Worm (Caenorhabditis elegans) whole organism, midembryonic: ENCODE results near the gene Y46G5A.14.
A peak's percentile ranks its signal among the peaks of the same experiment; 100 is the strongest.

Source experiments
- T22C8.4 ChIP-seq: fragments of 200-800 bp; sonication (Bioruptor generic); IDR thresholded peaks from 2 replicates; pipeline ENCODE4 v1.3.6; 2022; ENCODE audit warnings: missing genetic modification characterization, missing compliant biosample characterization
- cog-1 ChIP-seq: sonication (generic microtip); optimal IDR thresholded peaks from 2 replicates; lab custom pipeline; 2016; ENCODE audit warnings: missing genetic modification characterization, missing compliant biosample characterization
- flt-1 ChIP-seq: fragments of 200-800 bp; sonication (Bioruptor generic); IDR thresholded peaks from 2 replicates; pipeline ENCODE4 v1.3.6; 2022; ENCODE audit warnings: missing genetic modification characterization, missing compliant biosample characterization
- klf-2 ChIP-seq: fragments of 200-800 bp; sonication (Bioruptor generic); conservative IDR thresholded peaks from 2 replicates; pipeline ENCODE4 v1.3.6; 2022; ENCODE audit warnings: missing genetic modification reagents, missing genetic modification characterization, missing compliant biosample characterization
- med-1 ChIP-seq: sonication (generic microtip); optimal IDR thresholded peaks from 2 replicates; lab custom pipeline; 2017; ENCODE audit warnings: missing genetic modification characterization, mild to moderate bottlenecking, missing compliant biosample characterization, antibody characterized with exemption, missing genetic modification reagents; ENCODE audit not compliant: insufficient read depth
- ref-1 ChIP-seq: fragments of 200-800 bp; sonication (Bioruptor generic); conservative IDR thresholded peaks from 2 replicates; pipeline ENCODE4 v1.3.6; 2022; ENCODE audit warnings: missing genetic modification reagents, missing genetic modification characterization, missing compliant biosample characterization
- tab-1 ChIP-seq: fragments of 200-800 bp; sonication (Bioruptor generic); IDR thresholded peaks from 2 replicates; pipeline ENCODE4 v1.3.6; 2022; ENCODE audit warnings: missing genetic modification characterization, missing compliant biosample characterization
- ztf-23 ChIP-seq: fragments of 200-800 bp; sonication (Bioruptor generic); IDR thresholded peaks from 2 replicates; pipeline ENCODE4 v1.3.6; 2022; ENCODE audit warnings: missing genetic modification reagents, missing genetic modification characterization, missing compliant biosample characterization
- ztf-29 ChIP-seq: fragments of 200-800 bp; sonication (Bioruptor generic); IDR thresholded peaks from 2 replicates; pipeline ENCODE4 v1.3.6; 2022; ENCODE audit warnings: missing genetic modification reagents, missing genetic modification characterization, missing compliant biosample characterization

Y46G5A.14 gene

ce11 chrII:12774402-12774801 is at the start of gene Y46G5A.14:
TSS of gene Y46G5A.14 (plus strand) at chrII:12774702.
- TF ChIP-seq T22C8.4, result no peak
- TF ChIP-seq ztf-29 (GFP tag; lab: Robert Waterston, UW), result no peak
- no peak for TF ChIP-seq klf-2 (GFP tag; lab: Robert Waterston, UW)
- TF ChIP-seq tab-1 (GFP tag; lab: Robert Waterston, UW), result no peak
- TF ChIP-seq ztf-23 (GFP tag; lab: Robert Waterston, UW), result no peak

DNA sequence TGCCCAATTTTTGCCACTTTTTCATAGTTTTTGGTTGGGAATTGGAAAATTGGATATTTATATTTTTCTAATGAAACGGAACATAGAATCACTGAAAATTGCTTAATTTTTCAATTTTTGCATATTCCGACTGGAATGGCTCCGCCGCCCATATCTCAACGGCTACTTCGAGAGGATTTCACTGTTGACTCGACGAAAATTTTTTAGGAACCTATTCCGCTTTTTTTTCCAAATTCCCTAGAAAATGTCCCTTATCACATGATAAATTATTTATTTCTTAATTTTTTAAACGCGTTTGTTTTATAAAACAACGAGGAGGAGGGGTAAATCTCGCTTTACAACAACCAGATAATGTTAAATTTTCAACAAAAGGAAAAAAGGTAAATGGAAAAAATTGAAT is 47.8 kb upstream of the Y46G5A.14 start:
- no peak for TF ChIP-seq ref-1 (GFP tag; lab: Robert Waterston, UW)
- no peak for TF ChIP-seq tab-1 (GFP tag; lab: Robert Waterston, UW)
- TF ChIP-seq T22C8.4, result no peak
- TF ChIP-seq ztf-29 (GFP tag; lab: Robert Waterston, UW), result no peak
- no peak for TF ChIP-seq cog-1 (tag; lab: Kevin White, UChicago)
- TF ChIP-seq flt-1 (GFP tag; lab: Robert Waterston, UW), result no peak
- TF ChIP-seq med-1 (GFP tag; lab: Kevin White, UChicago), result no peak
- TF ChIP-seq ztf-23 (GFP tag; lab: Robert Waterston, UW), result no peak
- TF ChIP-seq klf-2 (GFP tag; lab: Robert Waterston, UW), result no peak

ce11 chrII:12727871-12728270 is 46.6 kb upstream of the Y46G5A.14 start:
- no peak for TF ChIP-seq ztf-23 (GFP tag; lab: Robert Waterston, UW)
- no peak for TF ChIP-seq ztf-29 (GFP tag; lab: Robert Waterston, UW)
- no peak for TF ChIP-seq klf-2 (GFP tag; lab: Robert Waterston, UW)
- TF ChIP-seq ref-1 (GFP tag; lab: Robert Waterston, UW), result no peak
- no peak for TF ChIP-seq T22C8.4
- TF ChIP-seq cog-1 (tag; lab: Kevin White, UChicago), result no peak
- TF ChIP-seq flt-1 (GFP tag; lab: Robert Waterston, UW), result no peak
- TF ChIP-seq med-1 (GFP tag; lab: Kevin White, UChicago), result no peak
- TF ChIP-seq tab-1 (GFP tag; lab: Robert Waterston, UW), result no peak

DNA sequence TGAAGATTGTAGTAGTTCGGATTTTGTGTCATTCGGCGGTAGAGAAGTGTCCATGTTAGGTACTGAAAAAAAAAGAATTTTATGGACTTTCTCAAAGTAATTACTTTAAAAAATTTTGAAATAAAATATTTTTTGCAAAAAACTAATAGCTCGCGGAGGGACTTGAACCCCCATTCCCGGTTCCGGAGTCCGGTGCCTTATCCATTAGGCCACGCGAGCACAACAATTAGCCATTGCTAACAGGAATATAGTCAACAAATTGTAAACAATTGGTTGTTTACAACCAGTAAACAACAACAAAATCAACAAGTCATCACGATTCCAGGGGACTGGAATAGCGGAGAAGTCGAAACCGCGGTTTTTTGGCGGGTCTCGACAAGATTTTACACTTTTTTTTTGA is 45.9 kb upstream of the Y46G5A.14 start:
- TF ChIP-seq flt-1 (GFP tag; lab: Robert Waterston, UW), result no peak
- no peak for TF ChIP-seq med-1 (GFP tag; lab: Kevin White, UChicago)
- no peak for TF ChIP-seq cog-1 (tag; lab: Kevin White, UChicago)
- TF ChIP-seq ztf-29 (GFP tag; lab: Robert Waterston, UW), result no peak
- TF ChIP-seq tab-1 (GFP tag; lab: Robert Waterston, UW), result no peak
- no peak for TF ChIP-seq T22C8.4
- TF ChIP-seq ztf-23 (GFP tag; lab: Robert Waterston, UW), result no peak
- TF ChIP-seq ref-1 (GFP tag; lab: Robert Waterston, UW), result no peak
- TF ChIP-seq klf-2 (GFP tag; lab: Robert Waterston, UW), result no peak

- no peak for TF ChIP-seq ztf-23 (GFP tag; lab: Robert Waterston, UW)
- no peak for TF ChIP-seq med-1 (GFP tag; lab: Kevin White, UChicago)
- TF ChIP-seq flt-1 (GFP tag; lab: Robert Waterston, UW), result no peak
- TF ChIP-seq T22C8.4, result no peak
- no peak for TF ChIP-seq tab-1 (GFP tag; lab: Robert Waterston, UW)
- TF ChIP-seq ref-1 (GFP tag; lab: Robert Waterston, UW), result no peak
- TF ChIP-seq ztf-29 (GFP tag; lab: Robert Waterston, UW), result no peak
- TF ChIP-seq klf-2 (GFP tag; lab: Robert Waterston, UW), result no peak
- TF ChIP-seq cog-1 (tag; lab: Kevin White, UChicago), result no peak
Measured at ce11 chrII:12729952-12730351, 44.5 kb upstream of the Y46G5A.14 start.

- TF ChIP-seq klf-2 (GFP tag; lab: Robert Waterston, UW), result no peak
- TF ChIP-seq cog-1 (tag; lab: Kevin White, UChicago), result no peak
- no peak for TF ChIP-seq flt-1 (GFP tag; lab: Robert Waterston, UW)
- TF ChIP-seq T22C8.4, result no peak
- no peak for TF ChIP-seq med-1 (GFP tag; lab: Kevin White, UChicago)
Measured at ce11 chrII:12736579-12736978, 37.9 kb upstream of the Y46G5A.14 start, which contains the start of gene snrp-200. TSS of gene snrp-200 (minus strand) at chrII:12736910.

- no peak for TF ChIP-seq T22C8.4
- no peak for TF ChIP-seq klf-2 (GFP tag; lab: Robert Waterston, UW)
- peak; percentile 19 for TF ChIP-seq cog-1 (tag; lab: Kevin White, UChicago)
- no peak for TF ChIP-seq ztf-29 (GFP tag; lab: Robert Waterston, UW)
Measured at ce11 chrII:12738284-12739201, 36.0 kb upstream of the Y46G5A.14 start, which contains the start of gene pisy-1. TSS of gene pisy-1 (minus strand) at chrII:12738334.

- TF ChIP-seq flt-1 (GFP tag; lab: Robert Waterston, UW) (no peak), klf-2 (GFP tag; lab: Robert Waterston, UW) (no peak), ref-1 (GFP tag; lab: Robert Waterston, UW) (no peak), med-1 (GFP tag; lab: Kevin White, UChicago) (no peak), tab-1 (GFP tag; lab: Robert Waterston, UW) (no peak), cog-1 (tag; lab: Kevin White, UChicago) (no peak), T22C8.4 (no peak), ztf-29 (GFP tag; lab: Robert Waterston, UW) (no peak), ztf-23 (GFP tag; lab: Robert Waterston, UW) (no peak)
Measured at ce11 chrII:12739306-12739705, 35.2 kb upstream of the Y46G5A.14 start.

- TF ChIP-seq tab-1 (GFP tag; lab: Robert Waterston, UW), result 0 out of 2 replicates have a peak, but pooled peaks have one; percentile 63
Measured at ce11 chrII:12749720-12750119, 24.8 kb upstream of the Y46G5A.14 start.
